Worm (Caenorhabditis elegans) whole organism, late embryonic: Measurements from ENCODE around the gene nhr-136.

Source experiments
- C08G9.2 ChIP-seq: sonication (generic microtip); optimal IDR thresholded peaks from 2 replicates; lab custom pipeline; 2016; ENCODE audit warnings: mild to moderate bottlenecking, missing genetic modification characterization, moderate library complexity, missing compliant biosample characterization
- ahr-1 ChIP-seq: sonication (generic microtip); optimal IDR thresholded peaks from 2 replicates; lab custom pipeline; 2016; ENCODE audit warnings: missing genetic modification characterization, missing compliant biosample characterization
- ama-1 ChIP-seq: fragments of 150-350 bp; optimal IDR thresholded peaks from 2 replicates; lab custom pipeline; 2014
- ceh-24 ChIP-seq: sonication (generic microtip); optimal IDR thresholded peaks from 2 replicates; lab custom pipeline; 2016; ENCODE audit warnings: mild to moderate bottlenecking, missing genetic modification characterization, missing compliant biosample characterization
- ets-4 ChIP-seq: sonication (generic microtip); optimal IDR thresholded peaks from 2 replicates; lab custom pipeline; 2016; ENCODE audit warnings: missing genetic modification characterization, missing compliant biosample characterization
- eyg-1 ChIP-seq: sonication (generic microtip); optimal IDR thresholded peaks from 2 replicates; lab custom pipeline; 2016; ENCODE audit warnings: missing genotype, missing genetic modification characterization, missing compliant biosample characterization
- fax-1 ChIP-seq: sonication (generic microtip); optimal IDR thresholded peaks from 2 replicates; lab custom pipeline; 2016; ENCODE audit warnings: missing genotype, missing genetic modification characterization, missing compliant biosample characterization
- pax-1 ChIP-seq: fragments of 150-350 bp; optimal IDR thresholded peaks from 2 replicates; lab custom pipeline; 2014; ENCODE audit warnings: missing biosample characterization, missing genetic modification characterization
- sox-4 ChIP-seq: sonication (generic microtip); optimal IDR thresholded peaks from 2 replicates; lab custom pipeline; 2017; ENCODE audit warnings: mild to moderate bottlenecking, missing genetic modification characterization, inconsistent platforms, missing compliant biosample characterization

DNA sequence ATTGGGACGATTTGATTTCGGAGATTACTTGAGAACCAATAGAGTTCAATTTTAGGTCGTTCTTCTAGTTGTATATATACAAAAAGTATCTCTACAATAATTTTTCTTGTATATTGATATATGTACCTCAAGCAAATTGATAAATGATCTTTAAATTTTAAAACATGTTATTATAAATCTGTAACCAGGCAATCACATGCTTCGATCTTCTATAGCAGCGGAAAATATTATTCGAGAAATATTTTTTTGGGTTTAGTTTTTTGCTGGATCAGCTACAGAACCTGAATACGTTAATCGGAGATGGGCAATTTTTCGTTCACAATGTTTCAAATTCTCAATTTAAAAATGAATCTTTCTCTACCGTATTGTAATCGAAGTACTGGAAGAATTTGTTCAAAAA lies 18.2 kb upstream of the nhr-136 start, which contains the start of gene R07B7.12:
- TF ChIP-seq C08G9.2 (tag; lab: Kevin White, UChicago) (no peak), sox-4 (tag; lab: Kevin White, UChicago) (no peak), ceh-24 (tag; lab: Kevin White, UChicago) (no peak), ets-4 (tag; lab: Kevin White, UChicago) (no peak), ahr-1 (tag; lab: Kevin White, UChicago) (no peak), pax-1 (no peak), ama-1 (lab: Kevin White, UChicago) (no peak), eyg-1 (tag; lab: Kevin White, UChicago) (no peak), fax-1 (no peak)
